Worm (Caenorhabditis elegans): Measurements from ENCODE around the gene H25K10.2.

ce11 chrIV:16196717-16197116 is 14.1 kb downstream of the H25K10.2 start, which contains the start of gene Y7A9A.1:
- no peak for TF ChIP-seq zip-5 (tag; optimal IDR thresholded peaks at IDR 0.05)
- no peak for TF ChIP-seq tbx-7 (tag; optimal IDR thresholded peaks at IDR 0.05)
- TF ChIP-seq fkh-10 (GFP tag; optimal IDR thresholded peaks at IDR 0.05) = no peak
- TF ChIP-seq K02D7.2 (tag; optimal IDR thresholded peaks at IDR 0.05) = no peak
- no peak for TF ChIP-seq nhr-232 (tag; optimal IDR thresholded peaks at IDR 0.05)

Measured in whole organism, late embryonic.